Worm (Caenorhabditis elegans) whole organism, dauer: Measurements from ENCODE around the gene C14F11.7.

Experiments
- unc-62 ChIP-seq: sonication (generic microtip); optimal IDR thresholded peaks from 2 replicates; lab custom pipeline; 2017; ENCODE audit warnings: missing biosample characterization, missing genetic modification reagents, missing genetic modification characterization

Gene C14F11.7

DNA sequence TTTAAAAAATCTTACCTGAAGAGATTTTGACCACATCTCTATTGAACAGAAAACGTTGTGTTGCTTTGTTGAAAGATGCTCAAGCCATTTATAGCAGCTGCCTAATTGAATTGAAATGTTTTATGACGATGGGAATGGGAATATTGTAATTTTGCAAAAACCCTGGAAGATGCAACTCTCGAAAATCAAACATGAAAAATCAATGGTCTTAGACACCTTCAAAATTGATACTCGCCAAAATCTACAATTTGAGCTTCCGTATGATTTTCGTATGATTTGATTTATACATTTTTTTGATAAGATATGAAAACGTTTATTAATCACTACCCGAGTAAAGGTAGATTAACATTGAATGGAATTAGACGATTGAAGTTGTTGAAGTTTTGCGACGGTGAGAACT, at the start of gene C14F11.7:
Gene C14F11.7 (minus strand): TSS at position 101 of the 400 bp plus-strand sequence.
- TF ChIP-seq unc-62: no peak

DNA sequence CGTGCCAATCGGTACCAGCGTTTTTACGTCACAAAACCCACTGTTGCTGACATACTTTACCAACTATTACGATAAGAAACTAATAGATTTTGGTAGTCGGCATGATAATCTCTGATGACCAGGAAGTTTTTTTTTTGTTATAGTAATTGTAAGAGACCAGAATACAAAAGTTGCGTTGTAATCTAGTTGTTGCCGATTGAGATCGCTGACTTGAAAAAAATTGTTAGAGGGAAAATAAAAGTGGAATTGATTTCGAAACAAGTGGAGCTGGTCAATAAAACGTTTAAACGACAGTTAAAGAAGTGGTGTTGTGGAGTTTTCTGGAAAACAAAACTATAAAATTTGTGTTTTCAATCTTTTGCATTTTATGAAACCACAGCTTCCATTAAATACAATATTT, 48.6 kb upstream of the C14F11.7 start:
- no peak for TF ChIP-seq unc-62

DNA sequence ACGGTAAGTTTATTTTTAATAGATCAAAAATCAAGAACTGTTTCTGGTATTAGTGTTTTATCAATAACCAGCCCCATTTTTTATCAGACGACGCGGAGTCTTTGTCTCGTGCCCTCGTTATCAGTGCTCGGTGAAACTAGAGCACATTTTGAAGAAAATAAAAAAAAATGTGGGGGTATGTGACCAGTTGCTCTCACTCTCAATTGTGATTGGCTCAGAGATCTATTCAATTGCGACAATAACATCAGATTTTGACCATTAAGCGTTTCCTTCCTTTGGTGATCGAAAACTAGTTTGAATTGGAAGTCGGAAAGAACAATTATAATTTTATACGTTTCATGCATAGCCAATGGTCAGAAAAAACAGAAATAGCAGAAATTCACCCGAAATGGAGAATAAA, 48.1 kb upstream of the C14F11.7 start:
- no peak for TF ChIP-seq unc-62

DNA sequence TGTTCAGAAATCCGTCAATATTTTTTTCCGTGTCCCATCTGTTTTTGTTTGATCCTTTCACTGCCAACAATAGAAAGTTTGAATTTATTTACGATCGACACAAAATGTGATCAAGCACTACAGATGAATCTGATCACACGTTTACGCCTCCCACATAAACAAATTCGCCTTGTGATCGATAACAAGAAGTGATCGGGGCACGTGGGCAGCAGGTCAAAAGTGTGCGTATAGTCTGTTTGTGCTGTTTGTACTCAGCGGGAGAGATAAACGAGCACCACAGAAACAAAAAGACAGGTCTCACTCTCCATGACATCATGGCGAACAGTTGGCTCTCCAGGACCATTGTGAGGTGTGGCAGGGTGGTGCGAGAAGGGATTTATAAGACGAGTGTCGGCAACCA, 47.2 kb upstream of the C14F11.7 start:
- TF ChIP-seq unc-62: no peak

DNA sequence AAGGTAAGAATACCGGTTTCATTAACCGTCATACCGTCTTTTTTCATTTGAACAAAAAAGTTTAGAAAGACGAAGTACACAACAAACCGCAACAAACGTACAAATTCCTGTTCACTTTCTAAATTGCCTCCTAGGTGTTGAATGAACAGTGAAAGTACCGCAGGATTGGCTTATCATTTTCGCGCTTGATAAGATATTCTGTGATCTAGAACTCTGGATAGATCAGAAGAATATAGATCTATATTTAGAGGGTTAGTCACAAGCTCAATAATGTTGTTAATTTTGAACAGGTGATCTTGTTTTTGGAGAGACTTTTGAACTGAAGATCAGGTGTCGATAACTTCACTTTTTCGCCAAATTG, 46.3 kb upstream of the C14F11.7 start:
- TF ChIP-seq unc-62: no peak

DNA sequence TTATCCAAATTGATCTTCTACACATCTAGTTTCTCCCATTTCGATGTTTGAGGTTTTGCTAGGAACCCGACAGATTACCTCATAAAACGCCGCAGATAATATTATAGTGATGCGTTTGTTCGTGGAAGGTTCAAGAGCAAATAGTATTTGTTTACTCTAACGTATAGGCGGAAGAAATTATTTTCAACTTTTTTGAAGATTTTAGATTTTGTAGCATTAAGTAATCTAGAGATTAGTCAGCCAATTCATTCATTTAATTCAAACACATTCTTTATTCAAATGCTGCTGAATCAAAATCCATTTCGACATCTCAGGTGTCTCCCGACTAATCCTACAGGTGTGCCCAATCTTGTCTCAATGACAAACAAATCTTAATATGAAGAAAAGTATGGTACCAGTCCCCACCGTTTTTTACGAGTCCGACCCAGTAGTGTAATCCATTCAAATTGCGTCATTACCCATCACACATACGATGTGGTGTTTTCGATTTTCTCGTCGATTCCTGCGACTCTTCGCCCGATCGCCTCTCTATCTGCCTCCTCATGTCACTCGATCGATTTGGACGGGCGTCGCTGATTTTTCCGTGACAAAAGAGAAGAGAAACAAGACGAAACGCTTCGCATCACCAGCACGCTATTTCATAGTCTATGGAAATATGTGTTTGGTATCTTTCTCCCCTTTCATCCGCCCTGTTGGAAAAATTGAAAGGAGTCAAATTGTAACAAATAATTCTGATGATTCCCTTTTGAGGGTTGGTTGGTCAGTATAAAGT, 45.7 kb upstream of the C14F11.7 start:
- no peak for TF ChIP-seq unc-62

DNA sequence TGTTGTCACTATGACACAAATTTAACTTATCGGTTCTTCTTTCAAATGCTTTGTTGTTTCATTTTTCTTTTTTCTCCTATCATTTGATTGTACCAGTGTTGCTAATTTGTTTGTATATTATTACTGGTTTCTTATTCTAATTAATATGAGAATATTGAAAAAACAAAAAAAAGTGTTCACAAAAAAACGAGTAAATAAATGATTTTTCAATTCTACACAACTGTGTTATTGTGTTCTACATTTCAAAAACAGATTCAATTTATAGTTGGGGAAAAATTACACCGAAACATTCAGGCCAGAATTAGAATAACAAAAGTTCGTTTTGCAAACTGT, 45.2 kb upstream of the C14F11.7 start:
- TF ChIP-seq unc-62: no peak

DNA sequence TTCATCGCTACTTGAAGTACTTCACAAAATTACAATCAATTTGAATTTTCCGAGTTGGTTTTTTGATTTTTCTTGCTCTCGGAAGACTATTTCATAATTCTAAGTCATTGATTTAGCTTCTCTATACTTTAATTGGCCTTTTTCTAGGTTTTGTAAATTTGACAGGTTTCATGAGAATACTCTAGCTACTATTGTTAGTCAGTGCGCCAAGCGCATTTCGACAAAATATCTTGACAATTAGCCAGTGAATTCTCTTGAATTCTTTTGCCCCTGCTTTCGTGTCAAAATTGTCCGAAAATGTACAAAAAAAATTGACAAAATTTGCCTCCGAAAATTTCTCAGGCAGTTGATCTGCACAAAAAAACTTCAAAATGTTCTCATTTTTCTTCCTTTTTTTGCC, 44.8 kb upstream of the C14F11.7 start:
- no peak for TF ChIP-seq unc-62

DNA sequence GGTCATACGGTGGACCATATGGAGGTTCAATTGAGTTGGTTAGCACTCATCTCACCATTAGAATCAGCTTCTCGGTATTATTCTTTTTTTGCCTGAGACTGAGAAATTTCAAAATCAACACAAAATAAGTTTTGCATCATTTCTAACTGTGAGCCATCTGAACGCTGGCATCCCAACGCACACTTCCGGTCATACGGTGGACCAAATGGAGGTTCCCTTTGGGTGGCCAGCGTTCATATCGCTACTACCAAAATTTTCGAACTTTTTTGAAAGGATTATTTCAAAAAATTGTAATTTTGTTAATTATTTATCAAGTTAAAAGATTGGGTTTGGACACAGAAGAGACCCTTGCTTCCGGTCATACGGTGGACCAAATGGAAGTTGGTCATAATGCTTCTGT, 44.4 kb upstream of the C14F11.7 start:
- no peak for TF ChIP-seq unc-62

DNA sequence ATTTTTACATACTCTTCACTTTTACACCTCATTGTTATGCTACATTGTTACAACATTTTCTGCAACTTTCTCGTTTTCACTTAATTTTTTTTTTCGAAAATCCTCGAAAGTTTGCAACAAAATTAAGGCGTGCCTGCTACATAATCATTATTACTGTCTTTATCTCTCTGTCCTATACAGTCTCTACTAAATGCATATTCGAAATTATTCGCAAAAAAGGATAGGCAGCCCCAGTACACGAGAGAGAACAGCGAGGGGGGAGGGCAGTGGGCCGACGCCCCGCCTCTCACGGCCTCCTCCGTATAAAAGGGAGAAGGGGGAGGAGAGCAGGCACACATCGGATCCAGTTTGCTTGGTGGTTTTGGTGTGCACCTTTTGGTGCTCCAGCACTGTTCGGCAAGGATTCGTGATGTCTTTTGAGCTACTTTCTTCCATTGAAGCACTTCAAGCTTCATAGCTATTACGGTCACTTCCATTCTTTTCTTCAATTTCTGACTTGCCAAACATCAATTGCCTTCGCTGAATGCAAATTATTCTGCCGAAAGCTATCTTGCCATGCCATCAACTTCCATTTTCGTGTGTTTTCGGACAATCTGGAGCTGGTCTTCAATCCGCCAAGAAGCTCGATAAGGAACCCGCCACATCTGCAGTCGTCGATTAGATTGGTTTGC, 43.7 kb upstream of the C14F11.7 start:
- no peak for TF ChIP-seq unc-62

DNA sequence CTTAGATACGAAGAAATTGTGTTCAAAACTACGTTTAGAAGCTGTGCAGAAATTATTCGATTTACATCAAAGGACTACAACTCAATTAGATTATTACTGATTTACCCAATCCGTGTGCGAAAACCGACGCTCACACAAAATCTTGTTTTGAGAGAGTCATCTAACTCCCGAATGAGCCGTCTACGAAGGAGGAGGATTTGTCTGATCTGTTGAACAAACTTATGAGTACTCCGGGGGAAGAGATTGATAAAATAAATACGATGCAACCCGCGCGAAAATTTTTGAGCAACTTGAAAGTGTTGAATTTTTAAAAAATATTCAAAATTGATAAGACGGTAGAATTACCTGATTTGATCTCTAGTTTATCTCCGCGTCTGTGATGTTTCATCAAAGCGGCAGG, 43.0 kb upstream of the C14F11.7 start:
- TF ChIP-seq unc-62: no peak

DNA sequence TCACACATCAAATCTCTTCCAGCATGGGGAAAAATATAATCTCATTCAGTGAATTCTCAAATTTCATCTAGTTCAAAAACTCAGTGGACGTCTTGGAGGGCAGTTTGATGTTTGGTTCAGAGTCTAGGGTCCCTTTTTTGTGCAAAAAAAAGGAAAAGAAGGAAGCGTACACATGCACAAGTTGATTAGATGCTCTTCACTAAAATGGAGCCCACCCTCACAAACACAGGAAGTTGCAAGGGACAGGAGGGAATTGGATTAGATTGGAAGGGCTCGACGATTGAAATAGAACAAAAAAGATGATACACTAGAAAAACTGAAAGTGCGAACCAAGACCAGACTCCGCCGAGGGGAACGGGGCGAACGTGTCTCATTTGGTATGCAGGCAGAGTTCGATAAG, 42.5 kb upstream of the C14F11.7 start:
- TF ChIP-seq unc-62: no peak

DNA sequence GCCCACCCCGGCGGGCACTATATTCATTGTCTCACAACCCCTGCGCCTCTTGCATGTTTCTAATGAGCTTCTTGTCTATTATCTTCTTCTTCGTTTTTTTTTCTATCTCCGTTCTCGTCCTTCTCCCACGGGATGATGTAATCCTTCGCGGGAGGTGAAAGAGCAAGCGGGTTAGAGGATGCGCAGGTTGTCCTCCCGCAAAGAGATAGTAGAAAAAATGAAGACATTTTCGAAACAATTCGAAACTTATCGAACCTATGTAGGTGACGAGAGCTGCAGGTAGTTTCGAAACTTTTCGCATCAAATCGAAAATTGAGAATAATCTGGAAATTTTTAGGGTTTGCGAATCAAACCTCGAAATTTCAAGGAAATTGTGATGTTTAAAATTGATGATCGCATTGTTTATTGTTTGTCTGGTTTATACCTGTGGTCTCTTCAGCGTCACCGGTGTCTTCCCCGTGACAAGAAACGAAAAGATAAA, 41.9 kb upstream of the C14F11.7 start:
- TF ChIP-seq unc-62: no peak

DNA sequence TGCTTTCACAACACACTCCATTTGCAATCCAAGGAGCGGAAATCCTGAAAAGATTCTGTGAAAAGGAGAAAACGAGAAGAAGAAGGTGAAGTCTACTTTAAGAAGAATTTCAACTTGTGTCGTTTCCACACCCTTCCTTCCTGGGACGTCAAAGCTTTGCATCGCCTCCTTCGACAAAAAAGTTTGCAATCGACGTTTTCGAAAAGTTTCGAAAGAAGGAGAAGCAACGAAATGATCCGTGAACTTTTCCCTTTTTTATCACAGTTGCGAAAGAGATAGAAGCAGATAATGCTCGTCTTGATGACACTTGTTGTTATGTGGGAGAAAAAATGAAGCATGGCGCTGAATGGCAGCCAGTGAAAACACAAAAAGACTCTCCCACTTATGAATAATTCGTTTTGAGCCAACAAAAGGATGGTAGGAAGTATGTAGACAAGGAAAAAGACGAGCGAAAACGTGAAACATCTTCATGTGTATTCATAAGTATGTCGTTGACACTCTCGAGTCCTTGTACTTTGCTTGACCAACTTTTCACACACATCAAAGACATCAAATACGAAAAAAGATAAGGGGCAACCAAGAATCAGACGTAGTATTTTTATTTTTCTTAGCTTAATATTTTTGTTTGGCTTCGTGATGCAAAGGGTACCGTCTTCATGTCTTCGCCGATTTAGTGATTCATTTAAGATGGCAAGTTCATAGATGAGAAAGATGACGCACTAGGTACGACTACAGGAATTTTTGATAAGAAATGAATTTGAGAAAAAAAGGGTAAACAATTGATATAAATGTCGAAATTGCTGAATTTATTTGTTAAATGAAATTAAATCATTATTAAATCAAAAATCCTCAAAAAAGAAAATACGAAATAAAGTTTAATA, 40.7 kb upstream of the C14F11.7 start:
- no peak for TF ChIP-seq unc-62

DNA sequence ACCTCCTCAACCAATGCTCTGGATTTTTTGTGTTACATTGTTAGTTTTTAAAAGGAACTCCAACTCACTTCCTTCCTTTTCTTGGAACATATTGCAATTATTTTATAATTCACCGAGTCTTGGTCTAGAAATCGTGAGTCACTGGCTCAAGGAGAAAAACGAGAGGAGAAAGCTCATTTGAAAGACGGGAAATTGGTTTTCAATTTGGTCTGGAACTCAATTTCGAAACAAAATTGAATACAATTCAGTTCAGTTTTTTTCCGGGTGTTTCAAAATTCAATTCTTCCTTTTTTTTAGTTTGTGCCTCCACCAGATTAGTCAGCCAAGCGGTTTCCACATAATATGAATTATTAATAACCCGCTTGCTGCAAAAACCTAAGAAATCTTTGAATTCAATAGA, 39.5 kb upstream of the C14F11.7 start:
- TF ChIP-seq unc-62: no peak

DNA sequence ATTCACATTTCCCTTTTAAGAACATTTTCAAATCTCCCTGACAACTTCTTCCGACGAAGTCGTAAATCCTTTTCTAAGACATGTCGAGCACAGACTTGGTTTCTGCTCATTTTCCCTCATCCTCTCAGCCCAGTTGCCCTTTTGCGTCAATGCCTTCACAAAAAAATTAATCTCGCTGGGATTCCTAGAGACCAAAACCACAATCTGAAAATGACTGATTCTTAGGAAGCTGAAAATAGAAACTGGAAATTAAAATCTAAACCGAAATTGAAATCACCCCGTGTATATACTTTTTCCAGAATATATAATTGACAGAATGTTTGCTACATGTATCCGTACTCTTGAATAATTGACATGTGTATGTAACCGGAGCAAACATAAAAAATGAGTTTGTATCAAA, 38.6 kb upstream of the C14F11.7 start:
- no peak for TF ChIP-seq unc-62

DNA sequence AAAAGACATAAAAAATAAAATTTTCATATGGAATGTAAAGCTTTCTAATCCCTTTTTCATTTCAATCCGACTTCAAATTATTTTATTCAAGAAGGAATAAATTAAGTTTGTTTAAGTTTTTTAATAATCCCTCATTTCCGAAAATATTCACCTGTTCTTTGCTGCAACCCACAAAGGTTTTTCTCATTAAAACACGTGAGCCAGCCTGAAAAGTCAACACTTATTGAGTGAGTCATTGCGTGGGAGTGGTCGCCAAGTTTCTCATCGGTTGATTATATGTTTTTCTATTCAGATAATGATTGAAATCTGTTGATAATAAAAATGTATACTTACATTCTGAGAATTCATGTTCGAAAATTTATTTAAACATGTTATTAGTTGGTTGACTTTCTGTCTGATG, 37.1 kb upstream of the C14F11.7 start:
- no peak for TF ChIP-seq unc-62

DNA sequence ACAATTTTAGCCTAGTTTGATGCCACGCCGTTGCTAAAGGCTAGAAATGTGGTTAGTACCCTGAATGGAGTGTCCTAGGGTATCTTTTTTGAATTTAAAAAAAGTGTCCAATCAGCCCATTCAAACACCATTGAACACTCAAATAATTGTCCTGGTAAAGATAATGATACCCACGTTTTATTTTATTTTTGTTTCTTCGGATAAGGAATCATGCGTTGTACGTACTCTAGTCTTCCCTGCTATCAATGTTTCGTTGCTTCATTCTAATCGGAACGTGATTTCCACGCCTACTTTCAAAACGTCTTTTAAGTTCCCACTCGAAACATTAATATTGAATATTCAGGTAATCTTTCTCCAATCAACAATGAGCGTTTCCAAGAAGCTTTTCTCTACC, 32.3 kb upstream of the C14F11.7 start, which contains the start of gene got-2.2:
Gene got-2.2 (plus strand): TSS at position 344 of the 394 bp plus-strand sequence.
- no peak for TF ChIP-seq unc-62
